Worm (Caenorhabditis elegans): ENCODE results near the gene ZC477.2.

The ZC477.2 gene

DNA sequence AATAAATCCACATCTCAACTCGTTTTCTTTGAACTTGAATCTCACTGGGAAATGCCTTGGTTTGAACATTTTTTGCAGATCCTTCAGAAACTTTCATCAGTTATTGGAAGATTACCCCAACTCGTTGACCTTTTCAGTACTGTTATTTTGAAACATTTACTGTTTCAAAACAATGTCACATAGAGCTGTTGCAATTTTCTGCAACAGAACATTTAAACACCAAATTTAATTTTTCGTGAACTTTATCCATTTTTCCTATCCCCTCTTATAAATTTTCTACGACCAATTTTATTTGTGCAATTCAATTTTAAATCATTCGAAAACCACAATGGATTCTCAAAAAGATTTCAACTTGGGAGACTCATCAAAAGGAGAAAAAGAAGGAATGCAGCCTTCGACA lies at the start of gene ZC477.2:
Gene ZC477.2 (plus strand): TSS at position 301 of the 400 bp plus-strand sequence.
- TF ChIP-seq tbx-2 (tag; optimal IDR thresholded peaks at IDR 0.05) (no peak), swsn-7 (tag; optimal IDR thresholded peaks at IDR 0.05) (no peak), dpl-1 (GFP tag; optimal IDR thresholded peaks at IDR 0.05) (no peak), lir-3 (tag; optimal IDR thresholded peaks at IDR 0.05; ENCODE audit: poor library complexity) (no peak)

DNA sequence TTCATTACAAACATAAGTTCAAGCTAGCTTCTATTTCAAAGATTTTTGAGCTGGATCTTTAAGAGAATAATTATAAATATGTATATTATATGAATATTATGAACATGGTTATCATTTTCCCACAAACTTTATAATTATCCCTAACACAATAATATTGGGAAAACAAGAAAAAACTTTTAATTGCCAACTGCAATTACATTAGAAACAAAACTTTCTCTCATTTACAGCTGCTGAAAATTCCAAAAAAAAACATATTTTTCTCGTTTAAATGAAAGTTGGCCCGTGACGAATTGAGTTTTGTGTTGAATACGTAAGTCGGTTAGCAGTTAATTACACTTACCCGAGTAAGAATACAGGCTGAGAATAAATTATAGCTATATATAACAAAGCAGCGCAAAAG lies 45.3 kb upstream of the ZC477.2 start:
- TF ChIP-seq pag-3 (tag; optimal IDR thresholded peaks at IDR 0.05; ENCODE audit: borderline replicate concordance, insufficient read depth) (no peak), irx-1 (tag; optimal IDR thresholded peaks at IDR 0.05) (no peak)

DNA sequence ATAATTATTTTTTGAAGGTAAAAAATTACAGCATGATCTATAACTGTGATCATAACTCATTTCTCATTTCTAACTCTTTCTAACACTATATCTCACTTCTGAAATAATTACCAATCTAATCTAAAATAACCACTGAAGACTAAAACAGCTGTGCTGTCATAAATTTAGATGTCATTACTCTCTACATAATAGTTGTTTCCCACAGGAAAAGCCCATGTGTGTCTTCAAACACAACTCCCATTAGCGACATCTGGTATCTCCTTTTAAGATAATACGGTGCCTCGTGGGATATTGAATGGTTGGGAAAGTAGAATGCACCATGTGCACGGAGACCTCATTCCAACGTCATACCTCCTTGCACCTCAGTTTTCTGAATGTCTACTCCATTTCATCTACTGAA lies 43.0 kb upstream of the ZC477.2 start, which contains the start of gene Y43B11AL.1:
Gene Y43B11AL.1 (plus strand): TSS at position 301 of the 400 bp plus-strand sequence.
- TF ChIP-seq swsn-7 (tag; optimal IDR thresholded peaks at IDR 0.05) (no peak), ceh-8 (GFP tag; optimal IDR thresholded peaks at IDR 0.05) (no peak), F16B12.6 (tag; optimal IDR thresholded peaks at IDR 0.05) (no peak), egl-13 (tag; optimal IDR thresholded peaks at IDR 0.05) (no peak), hpl-2 (GFP tag; optimal IDR thresholded peaks at IDR 0.05) (no peak), C16A3.4 (tag; optimal IDR thresholded peaks at IDR 0.05) (no peak), ets-5 (GFP tag; IDR thresholded peaks at IDR 0.05) (no peak), mep-1 (tag; optimal IDR thresholded peaks at IDR 0.05) (no peak), nhr-77 (tag; optimal IDR thresholded peaks at IDR 0.05) (no peak), hlh-4 (tag; optimal IDR thresholded peaks at IDR 0.05) (no peak), ceh-90 (tag; optimal IDR thresholded peaks at IDR 0.05) (no peak), lir-3 (tag; optimal IDR thresholded peaks at IDR 0.05; ENCODE audit: poor library complexity) (no peak), mdl-1 (tag; optimal IDR thresholded peaks at IDR 0.05) (no peak), xbp-1 (tag; optimal IDR thresholded peaks at IDR 0.05) (no peak), tlp-1 (tag; optimal IDR thresholded peaks at IDR 0.05) (no peak), lin-39 (tag; optimal IDR thresholded peaks at IDR 0.05) (no peak), mef-2 (tag; optimal IDR thresholded peaks at IDR 0.05) (no peak), unc-130 (tag; optimal IDR thresholded peaks at IDR 0.05) (no peak), nhr-85 (tag) (no peak)

DNA sequence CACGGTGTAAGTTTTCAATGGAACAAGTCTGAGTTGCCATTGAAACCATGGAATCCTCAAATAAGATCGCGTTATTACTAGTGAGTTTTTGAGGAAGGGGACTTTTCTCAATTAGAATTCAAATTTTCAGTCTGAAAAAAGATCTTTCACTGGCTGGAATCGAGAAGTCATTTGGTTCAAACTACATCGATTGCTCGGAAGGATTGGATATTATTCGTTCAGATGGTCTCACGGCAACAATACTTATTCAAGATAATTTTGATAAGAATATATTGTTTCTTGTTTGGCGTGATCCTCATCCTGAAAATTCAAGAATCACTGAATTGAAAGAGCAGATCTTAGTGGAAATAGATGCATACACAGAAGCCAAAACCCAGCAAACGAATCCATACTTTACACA lies 40.5 kb upstream of the ZC477.2 start:
- TF ChIP-seq ets-5 (GFP tag; IDR thresholded peaks at IDR 0.05) (no peak), ces-1 (GFP tag; optimal IDR thresholded peaks at IDR 0.05) (no peak), egl-27 (tag; optimal IDR thresholded peaks at IDR 0.05) (no peak), mdl-1 (tag; optimal IDR thresholded peaks at IDR 0.05) (no peak), fkh-4 (tag; optimal IDR thresholded peaks at IDR 0.05; ENCODE audit: borderline replicate concordance) (no peak), swsn-7 (tag; optimal IDR thresholded peaks at IDR 0.05) (no peak), snu-23 (GFP tag; optimal IDR thresholded peaks at IDR 0.05) (no peak), hpl-2 (GFP tag; optimal IDR thresholded peaks at IDR 0.05) (no peak), sptf-1 (tag; optimal IDR thresholded peaks at IDR 0.05) (no peak)

DNA sequence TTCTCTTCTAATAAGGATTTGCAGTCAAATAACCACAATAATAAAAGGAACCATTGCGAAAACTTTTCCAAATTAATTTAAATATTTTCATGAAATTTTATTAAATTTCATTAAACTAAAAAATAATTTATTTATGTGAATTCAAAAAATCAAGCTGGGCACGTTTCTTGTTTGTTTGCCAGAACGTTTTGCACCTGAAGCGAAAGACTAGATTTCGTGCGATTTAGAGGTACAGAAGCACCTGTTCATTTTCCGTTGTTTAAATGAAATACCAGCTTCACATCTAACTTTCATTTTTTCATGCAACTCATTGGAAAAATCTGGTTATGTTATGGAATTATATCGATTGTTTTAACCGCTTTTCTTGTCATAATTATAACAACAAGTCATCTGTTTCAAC lies 35.9 kb upstream of the ZC477.2 start, which contains the start of gene srg-48:
Gene srg-48 (plus strand): TSS at position 301 of the 400 bp plus-strand sequence.
- TF ChIP-seq unc-86 (tag; optimal IDR thresholded peaks at IDR 0.05) (no peak), ceh-8 (GFP tag; optimal IDR thresholded peaks at IDR 0.05) (no peak), nhr-76 (tag; optimal IDR thresholded peaks at IDR 0.05) (no peak), ets-5 (GFP tag; IDR thresholded peaks at IDR 0.05) (no peak), pqm-1 (tag; optimal IDR thresholded peaks at IDR 0.05) (no peak), mdl-1 (tag; optimal IDR thresholded peaks at IDR 0.05) (no peak)

DNA sequence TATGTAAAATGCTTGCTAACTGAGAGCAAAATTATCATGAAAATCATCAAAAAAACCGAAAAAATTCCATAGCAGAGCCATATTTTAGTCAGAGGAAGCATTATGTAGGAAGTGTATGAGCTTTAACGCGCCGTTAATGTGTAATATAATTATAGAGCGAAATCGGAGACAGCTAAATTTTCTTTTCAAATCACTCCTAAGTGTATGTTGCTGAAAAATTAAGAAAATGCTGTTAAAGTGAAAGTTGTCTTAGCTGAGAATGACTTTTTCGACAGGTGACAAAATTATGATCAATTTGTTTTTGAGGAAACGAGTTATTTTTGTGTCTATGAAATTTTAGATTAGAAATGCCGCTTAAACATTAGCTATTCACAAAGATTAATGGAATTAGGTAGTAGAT lies 32.9 kb upstream of the ZC477.2 start, which contains the start of gene srg-50:
Gene srg-50 (minus strand): TSS at position 101 of the 400 bp plus-strand sequence.
- TF ChIP-seq pag-3 (tag; optimal IDR thresholded peaks at IDR 0.05; ENCODE audit: borderline replicate concordance, insufficient read depth): no peak
- no peak for TF ChIP-seq egl-13 (tag; optimal IDR thresholded peaks at IDR 0.05)
- TF ChIP-seq nhr-47 (tag; optimal IDR thresholded peaks at IDR 0.05): no peak
- no peak for TF ChIP-seq C34B4.2 (tag; optimal IDR thresholded peaks at IDR 0.05)
